Worm (Caenorhabditis elegans): ENCODE data around the gene mig-38.

- no peak for TF ChIP-seq sea-1 (GFP tag; conservative IDR thresholded peaks at IDR 0.05)
- no peak for TF ChIP-seq pes-1 (GFP tag; IDR thresholded peaks at IDR 0.05)
- no peak for TF ChIP-seq tbx-11 (GFP tag; IDR thresholded peaks at IDR 0.05)
- no peak for TF ChIP-seq ama-1 (optimal IDR thresholded peaks at IDR 0.05)
- TF ChIP-seq hmg-4 (GFP tag; optimal IDR thresholded peaks at IDR 0.05) = no peak
- TF ChIP-seq tbx-37 (GFP tag; conservative IDR thresholded peaks at IDR 0.05) = no peak
- TF ChIP-seq hnd-1 (tag; optimal IDR thresholded peaks at IDR 0.05) = no peak
- TF ChIP-seq tra-4 (tag; optimal IDR thresholded peaks at IDR 0.05) = no peak
- no peak for TF ChIP-seq ets-7 (tag; optimal IDR thresholded peaks at IDR 0.05)
- no peak for TF ChIP-seq aly-1 (tag; optimal IDR thresholded peaks at IDR 0.05)
- TF ChIP-seq flt-1 (GFP tag; IDR thresholded peaks at IDR 0.05) = no peak
Measured at ce11 chrIV:11622336-11622735, 28.3 kb downstream of the mig-38 start.

Data from whole organism, early embryonic.